Fruit fly (Drosophila melanogaster) whole organism, pupa: ENCODE measurements around the gene CG11836.

Experiments
- CG12605 ChIP-seq: fragments of 200-800 bp; sonication (Bioruptor generic); IDR thresholded peaks from 2 replicates; pipeline ENCODE4 v1.3.6; 2022; ENCODE audit warnings: missing biosample characterization, missing genetic modification characterization
- CG17806 ChIP-seq: fragments of 200-800 bp; sonication (Bioruptor generic); optimal IDR thresholded peaks from 2 replicates; lab custom pipeline; 2018; ENCODE audit warnings: missing biosample characterization, mild to moderate bottlenecking, missing genetic modification characterization, moderate library complexity

DNA sequence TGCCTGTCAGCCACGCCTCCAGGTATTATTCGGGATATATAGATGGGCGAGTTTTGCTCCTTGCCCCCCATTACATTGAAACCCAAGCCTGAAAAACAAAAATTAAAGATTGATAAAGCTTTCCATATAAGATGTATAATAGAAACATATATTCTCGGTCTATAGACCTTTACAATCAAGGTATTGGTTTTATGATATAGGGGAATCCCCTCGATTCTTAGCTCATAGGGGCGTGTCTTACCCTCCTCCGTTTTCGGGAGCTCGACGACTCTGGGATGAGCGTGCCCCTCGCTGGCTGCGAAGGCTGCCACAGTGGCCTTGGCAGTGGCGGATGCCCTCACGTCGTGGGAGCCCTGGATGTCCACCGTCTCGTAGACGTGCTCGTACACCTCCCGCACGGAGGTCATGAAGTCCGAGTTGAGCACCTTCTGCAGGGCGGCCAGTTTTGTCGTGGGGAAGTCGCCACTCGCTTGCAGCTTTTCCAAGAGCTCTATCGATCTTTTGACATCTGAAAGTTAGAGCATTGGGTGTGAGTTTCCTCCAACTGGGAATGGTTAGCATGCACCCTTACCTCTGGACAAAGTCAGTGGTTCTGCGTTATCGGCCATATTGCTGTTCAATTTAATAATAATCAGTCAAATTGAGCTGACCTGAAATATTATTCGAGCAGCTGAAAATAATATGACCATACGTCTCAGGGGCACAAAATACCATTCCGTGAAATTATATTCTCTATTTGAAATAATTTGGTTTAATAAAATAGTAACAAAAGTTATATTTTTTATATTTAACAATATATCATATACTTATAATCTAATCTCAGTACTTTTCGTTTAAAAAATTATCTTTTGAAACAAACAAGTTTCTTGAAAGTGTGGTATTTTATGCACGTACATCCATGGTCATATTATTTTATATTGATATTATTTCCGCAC lies 5.8 kb upstream of the CG11836 start, which contains the start of the genes veli and PQBP1:
- TF ChIP-seq CG17806 (tag; lab: Kevin White, UChicago) (no peak), CG12605 (GFP tag; lab: Robert Waterston, UW) (no peak)
